Worm (Caenorhabditis elegans) whole organism, L3 larva: ENCODE data around the gene C13E3.1.

Experiments used
- R02D3.7 ChIP-seq: fragments of 150-350 bp; optimal IDR thresholded peaks from 2 replicates; lab custom pipeline; 2014; ENCODE audit warnings: missing biosample characterization, missing genetic modification characterization
- aly-2 ChIP-seq: fragments of 150-350 bp; optimal IDR thresholded peaks from 2 replicates; lab custom pipeline; 2014; ENCODE audit warnings: missing biosample characterization, missing genetic modification characterization
- ceh-16 ChIP-seq: sonication (generic microtip); optimal IDR thresholded peaks from 2 replicates; lab custom pipeline; 2017; ENCODE audit warnings: missing biosample characterization, missing genetic modification characterization
- ceh-28 ChIP-seq: fragments of 150-350 bp; optimal IDR thresholded peaks from 2 replicates; lab custom pipeline; 2014; ENCODE audit warnings: missing biosample characterization, missing genetic modification reagents, missing genetic modification characterization
- daf-12 ChIP-seq: fragments of 150-350 bp; optimal IDR thresholded peaks from 2 replicates; lab custom pipeline; 2014; ENCODE audit warnings: missing biosample characterization, missing genetic modification reagents, missing genetic modification characterization
- egl-27 ChIP-seq: sonication (generic microtip); optimal IDR thresholded peaks from 4 replicates; lab custom pipeline; 2017; ENCODE audit warnings: missing biosample characterization, missing genetic modification reagents, missing genetic modification characterization
- egl-5 ChIP-seq: fragments of 150-350 bp; optimal IDR thresholded peaks from 2 replicates; lab custom pipeline; 2017; ENCODE audit warnings: missing biosample characterization, missing genetic modification reagents, missing genetic modification characterization, inconsistent platforms
- elt-2 ChIP-seq: sonication (generic microtip); optimal IDR thresholded peaks from 2 replicates; lab custom pipeline; 2016; ENCODE audit warnings: missing genetic modification reagents, mild to moderate bottlenecking, missing genetic modification characterization, missing compliant biosample characterization
- elt-3 ChIP-seq, 3 experiments: fragments of 150-350 bp in 1 of 3; sonication (generic microtip) in 2 of 3; optimal IDR thresholded peaks; 2 replicates in 2 of 3; 4 replicates in 1 of 3; lab custom pipeline; 2014 to 2017; ENCODE audit warnings: missing biosample characterization in 3 of 3, missing genetic modification characterization in 3 of 3
- fkh-10 ChIP-seq: sonication (generic microtip); optimal IDR thresholded peaks from 2 replicates; lab custom pipeline; 2017; ENCODE audit warnings: missing biosample characterization, missing genetic modification reagents, missing genetic modification characterization
- fkh-2 ChIP-seq: fragments of 150-350 bp; optimal IDR thresholded peaks from 2 replicates; lab custom pipeline; 2014; ENCODE audit warnings: missing biosample characterization, missing genetic modification reagents, missing genetic modification characterization
- hmg-11 ChIP-seq: sonication (generic microtip); optimal IDR thresholded peaks from 2 replicates; lab custom pipeline; 2016; ENCODE audit warnings: missing genetic modification characterization, missing compliant biosample characterization
- jun-1 ChIP-seq: fragments of 150-350 bp; optimal IDR thresholded peaks from 2 replicates; lab custom pipeline; 2014; ENCODE audit warnings: missing biosample characterization, missing genetic modification reagents, missing genetic modification characterization
- lin-15B ChIP-seq: fragments of 150-350 bp; optimal IDR thresholded peaks from 2 replicates; lab custom pipeline; 2014; ENCODE audit warnings: missing biosample characterization, missing genetic modification characterization
- lin-39 ChIP-seq: fragments of 150-350 bp; optimal IDR thresholded peaks from 2 replicates; lab custom pipeline; 2018; ENCODE audit warnings: missing biosample characterization, missing genetic modification reagents, missing genetic modification characterization
- lsy-12 ChIP-seq: sonication (generic microtip); optimal IDR thresholded peaks from 2 replicates; lab custom pipeline; 2016; ENCODE audit warnings: mild to moderate bottlenecking, missing genetic modification characterization, missing compliant biosample characterization
- mdl-1 ChIP-seq: fragments of 150-350 bp; optimal IDR thresholded peaks from 2 replicates; lab custom pipeline; 2014; ENCODE audit warnings: missing biosample characterization, missing genetic modification characterization
- mml-1 ChIP-seq: fragments of 150-350 bp; sonication (generic microtip); optimal IDR thresholded peaks from 3 replicates; lab custom pipeline; 2014; ENCODE audit warnings: missing biosample characterization, missing genetic modification characterization
- nfya-1 ChIP-seq: sonication (generic microtip); optimal IDR thresholded peaks from 2 replicates; lab custom pipeline; 2017; ENCODE audit warnings: missing genetic modification characterization, mild to moderate bottlenecking, missing compliant biosample characterization, antibody characterized with exemption, moderate library complexity; ENCODE audit not compliant: insufficient read depth
- nhr-11 ChIP-seq: fragments of 150-350 bp; optimal IDR thresholded peaks from 2 replicates; lab custom pipeline; 2014; ENCODE audit warnings: missing biosample characterization, missing genetic modification characterization
- nhr-23 ChIP-seq: fragments of 150-350 bp; optimal IDR thresholded peaks from 2 replicates; lab custom pipeline; 2014; ENCODE audit warnings: missing biosample characterization, missing genetic modification reagents, missing genetic modification characterization
- nhr-237 ChIP-seq: fragments of 150-350 bp; optimal IDR thresholded peaks from 2 replicates; lab custom pipeline; 2014; ENCODE audit warnings: missing biosample characterization, missing genetic modification characterization
- nhr-25 ChIP-seq: sonication (generic microtip); optimal IDR thresholded peaks from 2 replicates; lab custom pipeline; 2017; ENCODE audit warnings: missing biosample characterization, missing genetic modification characterization
- nhr-28 ChIP-seq: fragments of 150-350 bp; optimal IDR thresholded peaks from 2 replicates; lab custom pipeline; 2014; ENCODE audit warnings: missing biosample characterization, missing genetic modification characterization
- nhr-43 ChIP-seq: sonication (generic microtip); optimal IDR thresholded peaks from 2 replicates; lab custom pipeline; 2016; ENCODE audit warnings: mild to moderate bottlenecking, missing genetic modification characterization, missing compliant biosample characterization; ENCODE audit not compliant: poor library complexity, severe bottlenecking
- nhr-67 ChIP-seq: fragments of 150-350 bp; optimal IDR thresholded peaks from 2 replicates; lab custom pipeline; 2014; ENCODE audit warnings: missing biosample characterization, missing genetic modification characterization
- nhr-76 ChIP-seq: fragments of 150-350 bp; sonication (generic microtip); optimal IDR thresholded peaks from 5 replicates; lab custom pipeline; 2014; ENCODE audit warnings: missing biosample characterization, missing genetic modification characterization
- pha-4 ChIP-seq: fragments of 150-350 bp; optimal IDR thresholded peaks from 2 replicates; lab custom pipeline; 2014; ENCODE audit warnings: missing biosample characterization, missing genetic modification reagents, missing genetic modification characterization
- pqm-1 ChIP-seq: fragments of 150-350 bp; optimal IDR thresholded peaks from 2 replicates; lab custom pipeline; 2017; ENCODE audit warnings: missing biosample characterization, missing genetic modification characterization, inconsistent platforms
- sea-2 ChIP-seq: fragments of 150-350 bp; sonication (generic microtip); optimal IDR thresholded peaks from 4 replicates; lab custom pipeline; 2014; ENCODE audit warnings: missing biosample characterization, missing genetic modification reagents, missing genetic modification characterization
- skn-1 ChIP-seq: fragments of 150-350 bp; optimal IDR thresholded peaks from 2 replicates; lab custom pipeline; 2014; ENCODE audit warnings: missing biosample characterization, missing genetic modification characterization
- snpc-4 ChIP-seq: fragments of 150-350 bp; optimal IDR thresholded peaks from 2 replicates; lab custom pipeline; 2014; ENCODE audit warnings: missing biosample characterization, missing genetic modification characterization
- tbx-2 ChIP-seq: sonication (generic microtip); optimal IDR thresholded peaks from 2 replicates; lab custom pipeline; 2016; ENCODE audit warnings: mild to moderate bottlenecking, missing genetic modification characterization, missing compliant biosample characterization
- unc-39 ChIP-seq: sonication (generic microtip); optimal IDR thresholded peaks from 4 replicates; lab custom pipeline; 2017; ENCODE audit warnings: missing biosample characterization, missing genetic modification characterization
- ztf-4 ChIP-seq: fragments of 150-350 bp; optimal IDR thresholded peaks from 2 replicates; lab custom pipeline; 2014; ENCODE audit warnings: missing biosample characterization, missing genetic modification characterization

Gene C13E3.1

ce11 chrX:8933508-8933907 is 40.6 kb downstream of the C13E3.1 start:
- TF ChIP-seq daf-12 (tag; lab: Kevin White, UChicago): no peak
- no peak for TF ChIP-seq tbx-2 (tag; lab: Kevin White, UChicago)
- TF ChIP-seq nfya-1: no peak
- no peak for TF ChIP-seq nhr-25 (tag; lab: Kevin White, UChicago)
- no peak for TF ChIP-seq hmg-11 (tag; lab: Kevin White, UChicago)
- TF ChIP-seq mdl-1 (tag; lab: Kevin White, UChicago): no peak
- TF ChIP-seq lin-39 (tag; lab: Kevin White, UChicago): no peak
- no peak for TF ChIP-seq unc-39
- TF ChIP-seq nhr-237 (tag; lab: Kevin White, UChicago): no peak
- no peak for TF ChIP-seq sea-2
- no peak for TF ChIP-seq lin-15B (tag; lab: Kevin White, UChicago)
- no peak for TF ChIP-seq nhr-67 (tag; lab: Kevin White, UChicago)
- no peak for TF ChIP-seq pha-4
- TF ChIP-seq fkh-10 (GFP tag; lab: Kevin White, UChicago): no peak

DNA sequence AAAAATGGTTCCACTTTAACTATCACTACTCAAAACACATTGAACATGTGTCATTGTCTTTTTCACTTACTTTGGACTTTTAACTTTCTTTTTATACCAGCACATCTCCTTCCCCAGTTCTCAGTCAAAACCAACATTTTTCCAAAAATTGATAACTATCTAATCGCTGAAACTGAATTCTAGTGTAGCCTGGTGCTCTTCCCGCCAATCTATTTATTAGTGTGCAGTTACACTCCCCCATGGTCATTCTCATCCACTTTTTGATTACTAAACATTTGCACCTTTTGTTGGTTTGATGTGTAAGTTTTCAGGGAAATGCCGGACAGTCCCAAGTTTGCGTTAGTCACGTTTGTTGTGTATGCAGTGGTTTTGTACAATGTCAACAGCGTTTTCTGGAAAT is 41.3 kb downstream of the C13E3.1 start:
- TF ChIP-seq nhr-11 (no peak), elt-2 (peak; percentile 65), pqm-1 (peak; percentile 69)

DNA sequence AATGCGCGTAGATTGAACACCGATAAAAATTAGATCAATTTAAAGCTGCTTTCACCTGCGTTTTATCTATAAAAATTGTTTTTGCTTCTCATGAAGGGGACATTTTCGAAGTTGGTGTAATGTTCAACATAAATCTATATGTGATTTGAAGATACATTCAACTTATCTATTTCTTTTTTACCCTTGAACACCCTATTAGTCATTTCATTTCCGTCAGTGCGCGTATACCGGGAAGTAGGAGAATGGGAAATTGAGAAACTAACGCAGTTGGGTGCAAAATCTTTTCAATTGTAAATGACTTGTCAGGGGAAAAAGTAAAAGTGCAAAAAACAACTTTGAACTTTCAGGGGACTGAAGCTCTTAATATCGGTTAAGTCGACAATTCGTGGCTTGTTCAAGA is 42.1 kb downstream of the C13E3.1 start:
- TF ChIP-seq nhr-25 (tag; lab: Kevin White, UChicago) (peak; percentile 15), nhr-23 (no peak), ceh-28 (tag; lab: Kevin White, UChicago) (peak; percentile 1), ceh-16 (no peak), nfya-1 (no peak), nhr-76 (tag; lab: Kevin White, UChicago) (no peak)

DNA sequence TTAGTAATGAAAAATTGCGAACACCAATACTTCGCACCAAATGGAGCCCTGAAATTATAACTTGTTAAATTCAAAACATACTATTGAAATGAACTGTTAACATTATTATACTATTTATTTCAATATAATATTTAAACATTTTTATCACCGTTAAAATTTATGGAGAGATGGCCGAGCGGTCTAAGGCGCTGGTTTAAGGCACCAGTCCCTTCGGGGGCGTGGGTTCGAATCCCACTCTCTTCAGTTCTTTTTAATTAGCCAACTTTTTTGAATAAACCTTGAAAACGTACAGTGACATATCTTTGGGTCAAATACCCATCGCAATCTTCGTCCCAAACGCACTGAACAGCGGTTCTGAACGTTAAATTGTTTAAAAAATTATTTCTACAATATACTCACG is 46.5 kb downstream of the C13E3.1 start:
- TF ChIP-seq ztf-4 (tag; lab: Kevin White, UChicago) (no peak), elt-2 (peak; percentile 1), nhr-43 (tag; lab: Kevin White, UChicago) (no peak), lin-39 (tag; lab: Kevin White, UChicago) (no peak)

DNA sequence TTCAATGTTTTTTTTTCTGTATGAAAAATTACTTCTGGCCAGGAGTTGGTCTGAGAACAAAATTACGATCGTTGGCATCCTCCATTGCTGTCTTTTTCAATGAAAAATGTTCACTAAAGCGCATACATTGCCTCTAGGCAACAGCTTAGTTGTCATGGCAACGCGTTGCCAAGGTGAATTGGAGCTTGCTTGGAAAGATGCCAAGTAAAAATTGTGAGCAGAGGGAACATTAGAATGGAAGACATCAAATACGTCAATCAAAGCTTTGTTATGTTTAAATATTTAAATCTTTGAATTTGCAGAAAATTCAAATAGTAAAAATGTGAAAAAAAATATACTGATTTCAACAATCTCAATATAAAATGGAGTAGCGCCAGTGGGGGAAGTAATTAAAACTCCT is 47.2 kb downstream of the C13E3.1 start, which contains the start of gene dylt-2:
TSS of gene dylt-2 (minus strand) at position 101 of the 400 bp plus-strand sequence.
- TF ChIP-seq jun-1 (tag; lab: Kevin White, UChicago) (no peak), nhr-237 (tag; lab: Kevin White, UChicago) (no peak), ceh-28 (tag; lab: Kevin White, UChicago) (no peak), aly-2 (tag; lab: Kevin White, UChicago) (no peak), elt-3 (tag; optimal IDR thresholded peaks at IDR 0.05; lab: Kevin White, UChicago) (no peak), R02D3.7 (no peak), mml-1 (tag; lab: Kevin White, UChicago) (no peak), lsy-12 (tag; lab: Kevin White, UChicago) (no peak), lin-39 (tag; lab: Kevin White, UChicago) (no peak), nhr-28 (tag; lab: Kevin White, UChicago) (no peak), sea-2 (no peak), fkh-2 (tag; lab: Kevin White, UChicago) (no peak), snpc-4 (tag; lab: Kevin White, UChicago) (no peak), egl-5 (no peak)

DNA sequence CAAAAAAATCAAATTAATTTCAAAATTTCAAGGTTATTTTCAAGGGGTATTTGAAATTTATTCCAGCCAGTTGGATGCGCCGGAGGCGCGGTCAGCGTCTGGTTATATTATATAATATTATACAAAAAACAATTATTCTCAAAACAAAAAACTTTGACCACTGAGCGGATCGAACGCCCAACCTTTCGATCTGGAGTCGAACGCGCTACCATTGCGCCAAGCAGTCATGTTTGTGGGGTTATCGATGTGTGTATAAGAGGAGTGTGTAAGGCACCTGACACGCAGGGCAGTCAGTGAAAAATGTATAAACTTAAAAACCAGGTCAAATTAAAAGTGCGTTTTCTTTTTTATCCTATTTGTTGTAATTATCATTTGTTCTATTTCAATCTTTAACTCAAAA is 51.2 kb downstream of the C13E3.1 start:
- TF ChIP-seq egl-27 (tag; lab: Kevin White, UChicago): no peak
- TF ChIP-seq skn-1 (tag; lab: Kevin White, UChicago): no peak
- no peak for TF ChIP-seq nhr-76 (tag; lab: Kevin White, UChicago)
- TF ChIP-seq nhr-11: no peak
- TF ChIP-seq nhr-28 (tag; lab: Kevin White, UChicago): no peak
- TF ChIP-seq egl-5: no peak
- peak; percentile 33 for TF ChIP-seq pha-4
